Fruit fly (Drosophila melanogaster) whole organism, wandering third instar larva: Measurements from ENCODE around the gene L2HGDH.

Experiments
- Abd-B ChIP-seq: fragments of >200 bp; optimal IDR thresholded peaks from 2 replicates; lab custom pipeline; 2017; ENCODE audit warnings: missing biosample characterization, missing genetic modification characterization
- CG32264 ChIP-seq: fragments of 200-800 bp; sonication (Bioruptor generic); optimal IDR thresholded peaks from 2 replicates; lab custom pipeline; 2016; ENCODE audit warnings: missing biosample characterization, missing genetic modification characterization
- CG9705 ChIP-seq: fragments of 200-800 bp; sonication (Bioruptor generic); optimal IDR thresholded peaks from 2 replicates; lab custom pipeline; 2018; ENCODE audit warnings: missing biosample characterization, mild to moderate bottlenecking, missing genetic modification characterization
- CrebA ChIP-seq: fragments of 200-800 bp; sonication (Bioruptor generic); optimal IDR thresholded peaks from 2 replicates; lab custom pipeline; 2016; ENCODE audit warnings: missing biosample characterization, mild to moderate bottlenecking, missing genetic modification characterization, borderline replicate concordance
- Dfd ChIP-seq: fragments of >200 bp; optimal IDR thresholded peaks from 2 replicates; lab custom pipeline; 2017; ENCODE audit warnings: missing biosample characterization, missing genetic modification characterization
- Dif ChIP-seq: fragments of 200-275, 200-300 bp; sonication (Bioruptor generic); optimal IDR thresholded peaks from 2 replicates; lab custom pipeline; 2018; ENCODE audit warnings: missing biosample characterization, missing genetic modification characterization; ENCODE audit not compliant: partially characterized antibody
- GATAd ChIP-seq: sonication (Bioruptor generic); optimal IDR thresholded peaks from 2 replicates; lab custom pipeline; 2016; ENCODE audit warnings: missing biosample characterization, missing genetic modification characterization
- HLH106 ChIP-seq: fragments of 200-800 bp; optimal IDR thresholded peaks from 3 replicates; lab custom pipeline; 2019; ENCODE audit warnings: missing biosample characterization, mild to moderate bottlenecking, missing genetic modification characterization, moderate library complexity
- Hnf4 ChIP-seq: fragments of 200-800 bp; sonication (Bioruptor generic); optimal IDR thresholded peaks from 2 replicates; lab custom pipeline; 2016; ENCODE audit warnings: missing biosample characterization, mild to moderate bottlenecking, missing genetic modification characterization
- Hr78 ChIP-seq: fragments of >200 bp; optimal IDR thresholded peaks from 2 replicates; lab custom pipeline; 2017; ENCODE audit warnings: missing biosample characterization, missing genetic modification characterization
- Hr83 ChIP-seq: fragments of 200-300 bp; sonication (Bioruptor generic); optimal IDR thresholded peaks from 2 replicates; lab custom pipeline; 2016; ENCODE audit warnings: missing biosample characterization, mild to moderate bottlenecking, missing genetic modification characterization, moderate library complexity; ENCODE audit not compliant: poor library complexity, severe bottlenecking
- Jra ChIP-seq: sonication (Bioruptor generic); optimal IDR thresholded peaks from 2 replicates; lab custom pipeline; 2016; ENCODE audit warnings: missing biosample characterization, missing genetic modification characterization
- Mio ChIP-seq: sonication (Bioruptor generic); optimal IDR thresholded peaks from 2 replicates; lab custom pipeline; 2016; ENCODE audit warnings: missing biosample characterization, missing genetic modification characterization
- Myc ChIP-seq: fragments of >200 bp; optimal IDR thresholded peaks from 2 replicates; lab custom pipeline; 2017
- N ChIP-seq: fragments of >200 bp; optimal IDR thresholded peaks from 2 replicates; lab custom pipeline; 2018; ENCODE audit warnings: missing biosample characterization, missing external identifiers, missing genetic modification characterization
- OdsH ChIP-seq: fragments of 200-800 bp; sonication (Bioruptor generic); optimal IDR thresholded peaks from 2 replicates; lab custom pipeline; 2016; ENCODE audit warnings: missing biosample characterization, mild to moderate bottlenecking, missing genetic modification characterization
- Rel ChIP-seq, 2 experiments: fragments of 200-800 bp; sonication (Bioruptor generic) in 1 of 2; optimal IDR thresholded peaks; 2 replicates in 1 of 2; 3 replicates in 1 of 2; lab custom pipeline; 2016 to 2019; ENCODE audit warnings: mild to moderate bottlenecking in 2 of 2, missing biosample characterization in 2 of 2, missing genetic modification characterization in 2 of 2, moderate library complexity in 1 of 2
- Sp1 ChIP-seq: fragments of 200-800 bp; sonication (Bioruptor generic); optimal IDR thresholded peaks from 3 replicates; lab custom pipeline; 2019; ENCODE audit warnings: missing biosample characterization, mild to moderate bottlenecking, missing genetic modification characterization, moderate library complexity
- Vsx2 ChIP-seq: fragments of 200-300, 225-300 bp; sonication (Bioruptor generic); optimal IDR thresholded peaks from 2 replicates; lab custom pipeline; 2018; ENCODE audit warnings: missing biosample characterization, missing genetic modification characterization; ENCODE audit not compliant: partially characterized antibody
- br ChIP-seq: fragments of 200-800 bp; sonication (Bioruptor generic); optimal IDR thresholded peaks from 2 replicates; lab custom pipeline; 2016; ENCODE audit warnings: missing biosample characterization, missing genetic modification characterization
- brk ChIP-seq: fragments of 200-800 bp; sonication (Bioruptor generic); optimal IDR thresholded peaks from 2 replicates; lab custom pipeline; 2016; ENCODE audit warnings: missing biosample characterization, mild to moderate bottlenecking, missing genetic modification characterization
- dl ChIP-seq, 2 experiments: fragments of 175-275, 200-275 bp in 1 of 2; fragments of 200-275 bp in 1 of 2; sonication (Bioruptor generic); optimal IDR thresholded peaks; lab custom pipeline; 2018; ENCODE audit warnings: mild to moderate bottlenecking in 2 of 2, missing biosample characterization in 2 of 2, missing genetic modification characterization in 2 of 2, moderate library complexity in 2 of 2; ENCODE audit not compliant: partially characterized antibody in 2 of 2, insufficient read depth in 1 of 2
- dmrt93B ChIP-seq: fragments of 200-800 bp; sonication (Bioruptor generic); optimal IDR thresholded peaks from 2 replicates; lab custom pipeline; 2018; ENCODE audit warnings: missing biosample characterization, mild to moderate bottlenecking, missing genetic modification characterization
- dsf ChIP-seq: sonication (Bioruptor generic); optimal IDR thresholded peaks from 2 replicates; lab custom pipeline; 2016; ENCODE audit warnings: missing biosample characterization, missing genetic modification characterization, borderline replicate concordance
- ey ChIP-seq: fragments of 200-800 bp; sonication (Bioruptor generic); optimal IDR thresholded peaks from 2 replicates; lab custom pipeline; 2016; ENCODE audit warnings: missing biosample characterization, missing genetic modification characterization
- foxo ChIP-seq, 2 experiments: fragments of 200-800 bp; sonication (Bioruptor generic); optimal IDR thresholded peaks; 2 replicates in 1 of 2; 3 replicates in 1 of 2; lab custom pipeline; 2016 to 2017; ENCODE audit warnings: missing biosample characterization in 2 of 2, missing genetic modification characterization in 2 of 2
- fru ChIP-seq: fragments of 200-800 bp; sonication (Bioruptor generic); optimal IDR thresholded peaks from 3 replicates; lab custom pipeline; 2016; ENCODE audit warnings: missing biosample characterization, mild to moderate bottlenecking, missing genetic modification characterization
- h ChIP-seq: fragments of 200-800 bp; sonication (Bioruptor generic); optimal IDR thresholded peaks from 3 replicates; lab custom pipeline; 2016; ENCODE audit warnings: missing biosample characterization, mild to moderate bottlenecking, missing genetic modification characterization
- jim ChIP-seq: fragments of 175-275, 200-325 bp; sonication (Bioruptor generic); optimal IDR thresholded peaks from 2 replicates; lab custom pipeline; 2016; ENCODE audit warnings: missing biosample characterization, mild to moderate bottlenecking, missing genetic modification characterization
- lola ChIP-seq: fragments of >200 bp; optimal IDR thresholded peaks from 2 replicates; lab custom pipeline; 2017; ENCODE audit warnings: missing biosample characterization, missing genetic modification characterization
- pan ChIP-seq: fragments of >200 bp; optimal IDR thresholded peaks from 2 replicates; lab custom pipeline; 2017
- psq ChIP-seq: fragments of 200-800 bp; sonication (Bioruptor generic); optimal IDR thresholded peaks from 3 replicates; lab custom pipeline; 2017; ENCODE audit warnings: missing biosample characterization, mild to moderate bottlenecking, missing genetic modification characterization, moderate library complexity
- rgr ChIP-seq: fragments of 200-800 bp; sonication (Bioruptor generic); optimal IDR thresholded peaks from 3 replicates; lab custom pipeline; 2016; ENCODE audit warnings: missing biosample characterization, mild to moderate bottlenecking, missing genetic modification characterization
- sage ChIP-seq: fragments of 200-800 bp; sonication (Bioruptor generic); optimal IDR thresholded peaks from 2 replicates; lab custom pipeline; 2016; ENCODE audit warnings: missing biosample characterization, mild to moderate bottlenecking, missing genetic modification characterization
- tai ChIP-seq: sonication (Bioruptor generic); optimal IDR thresholded peaks from 2 replicates; lab custom pipeline; 2016; ENCODE audit warnings: missing biosample characterization, missing genetic modification characterization
- woc ChIP-seq: sonication (Bioruptor generic); optimal IDR thresholded peaks from 2 replicates; lab custom pipeline; 2016; ENCODE audit warnings: missing biosample characterization, mild to moderate bottlenecking, missing genetic modification characterization

Gene L2HGDH

DNA sequence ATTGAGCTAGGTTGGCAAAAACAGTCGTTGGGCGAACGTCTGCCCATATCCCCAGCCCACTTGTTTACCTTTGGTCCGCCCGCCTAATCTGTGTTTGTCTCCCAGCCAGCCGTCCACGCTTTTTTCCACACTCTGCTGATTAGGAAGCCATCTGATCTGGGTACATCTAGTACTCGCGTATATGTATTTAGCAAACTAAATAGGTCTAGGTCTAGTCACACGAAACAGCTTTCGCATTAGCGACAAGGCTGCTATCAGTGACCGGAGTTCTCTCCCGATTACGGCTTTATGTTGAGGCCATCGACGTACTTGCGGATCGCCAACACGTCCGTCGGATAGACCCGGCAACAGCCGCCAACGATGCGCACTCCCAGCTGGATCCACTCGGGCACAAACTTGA lies 18.6 kb downstream of the L2HGDH start:
- TF ChIP-seq Dfd (GFP tag; lab: Kevin White, UChicago) = no peak
- no peak for TF ChIP-seq psq (GFP tag; lab: Kevin White, UChicago)
- no peak for TF ChIP-seq lola (GFP tag; lab: Kevin White, UChicago)
- no peak for TF ChIP-seq Mio
- TF ChIP-seq CG9705 (GFP tag; lab: Kevin White, UChicago) = no peak
- no peak for TF ChIP-seq CrebA (GFP tag; lab: Kevin White, UChicago)
- TF ChIP-seq Hr78 = no peak
- no peak for TF ChIP-seq CG32264 (GFP tag; lab: Kevin White, UChicago)
- no peak for TF ChIP-seq OdsH (GFP tag; lab: Kevin White, UChicago)
- no peak for TF ChIP-seq Hnf4 (GFP tag; lab: Kevin White, UChicago)
- TF ChIP-seq rgr (GFP tag; lab: Kevin White, UChicago) = no peak
- no peak for TF ChIP-seq GATAd
- TF ChIP-seq dmrt93B (GFP tag; lab: Kevin White, UChicago) = no peak
- TF ChIP-seq tai (GFP tag; lab: Kevin White, UChicago) = no peak
- no peak for TF ChIP-seq pan (lab: Kevin White, UChicago)

- TF ChIP-seq h (GFP tag; lab: Kevin White, UChicago) (peak; percentile 34), Myc (lab: Kevin White, UChicago) (no peak), fru (GFP tag; lab: Kevin White, UChicago) (no peak), br (GFP tag; lab: Kevin White, UChicago) (peak; percentile 65), CG9705 (GFP tag; lab: Kevin White, UChicago) (no peak), sage (GFP tag; lab: Kevin White, UChicago) (peak; percentile 18), CG32264 (GFP tag; lab: Kevin White, UChicago) (no peak), Rel (GFP tag; optimal IDR thresholded peaks at IDR 0.05; lab: Kevin White, UChicago) (peak; percentile 37), Rel (tag; optimal IDR thresholded peaks at IDR 0.05; lab: Kevin White, UChicago) (peak; percentile 68), Dif (peak; percentile 18), jim (GFP tag; lab: Kevin White, UChicago) (no peak), Hr83 (GFP tag; lab: Kevin White, UChicago) (peak; percentile 19), Hnf4 (GFP tag; lab: Kevin White, UChicago) (peak; percentile 65), N (GFP tag; lab: Kevin White, UChicago) (no peak)
These were observed 20.0 kb downstream of the L2HGDH start, which contains the start of gene CG10621 for dm6 chr2L:18954255-18954715. Gene CG10621, minus strand, starts transcription at chr2L:18954431.

DNA sequence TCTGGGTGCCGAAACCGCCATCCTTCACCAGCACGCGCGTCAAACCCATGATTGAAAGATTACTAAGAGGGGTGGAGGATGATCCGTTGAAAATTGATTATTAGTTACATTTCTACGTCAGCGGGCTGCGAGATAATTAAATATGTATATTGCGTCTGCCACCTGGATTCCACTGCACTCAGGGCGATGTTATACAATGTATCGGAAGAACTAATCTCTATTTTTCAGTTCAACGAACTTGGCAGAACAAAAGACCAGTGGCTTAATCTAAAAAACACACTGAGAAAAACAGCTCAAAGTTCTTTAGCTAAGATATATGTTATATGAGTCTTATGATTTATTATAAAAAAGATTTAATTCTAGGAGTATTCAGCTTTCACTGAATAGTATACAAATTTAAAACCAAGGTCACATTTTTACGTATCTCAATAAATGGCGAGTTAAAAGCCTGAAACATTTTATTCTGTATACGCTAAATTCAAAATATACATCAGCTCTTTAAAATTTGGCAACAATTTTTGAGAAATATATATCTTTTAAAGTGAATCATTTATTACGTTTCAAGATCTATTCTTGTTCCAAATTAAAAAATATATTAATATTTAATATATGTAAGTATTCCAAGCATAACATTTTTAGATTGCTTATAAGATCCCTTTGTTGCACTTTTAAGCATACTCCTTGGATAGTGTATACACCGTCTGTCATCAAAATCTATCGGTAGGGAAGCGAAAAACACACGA lies 20.6 kb downstream of the L2HGDH start:
- peak; percentile 46 for TF ChIP-seq HLH106
- TF ChIP-seq Hr78 = no peak
- TF ChIP-seq foxo (GFP tag; optimal IDR thresholded peaks at IDR 0.05; lab: Kevin White, UChicago) = peak in 1 of 2 experiments; percentile 38
- TF ChIP-seq OdsH (GFP tag; lab: Kevin White, UChicago) = peak; percentile 31
- no peak for TF ChIP-seq Rel (GFP tag; optimal IDR thresholded peaks at IDR 0.05; lab: Kevin White, UChicago)
- no peak for TF ChIP-seq Rel (tag; optimal IDR thresholded peaks at IDR 0.05; lab: Kevin White, UChicago)
- TF ChIP-seq psq (GFP tag; lab: Kevin White, UChicago) = peak; percentile 27
- peak; percentile 10 for TF ChIP-seq fru (GFP tag; lab: Kevin White, UChicago)
- TF ChIP-seq Sp1 (GFP tag; lab: Kevin White, UChicago) = peak; percentile 21
- peak; percentile 1 for TF ChIP-seq rgr (GFP tag; lab: Kevin White, UChicago)

DNA sequence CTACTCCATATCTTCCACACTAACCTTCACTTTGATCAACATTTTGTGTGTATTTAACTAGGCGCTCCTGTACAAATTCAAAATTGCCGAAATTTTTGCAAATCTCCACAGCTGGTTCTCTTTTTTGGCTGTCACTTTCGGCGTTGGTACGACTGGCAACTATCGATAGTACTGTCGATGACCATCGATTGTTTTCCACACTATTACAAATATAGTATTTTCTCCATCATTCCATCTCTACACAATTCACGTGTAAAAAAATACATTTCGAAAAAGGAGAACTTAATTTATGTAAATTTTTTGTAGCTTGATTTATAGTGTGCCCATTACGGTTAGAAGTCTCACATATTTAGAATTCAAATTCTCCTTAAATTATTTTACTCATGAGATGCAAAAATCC lies 22.6 kb downstream of the L2HGDH start, which contains the start of gene Nedd8:
Gene Nedd8 (minus strand): TSS at position 164 of the 400 bp plus-strand sequence.
- no peak for TF ChIP-seq Rel (GFP tag; optimal IDR thresholded peaks at IDR 0.05; lab: Kevin White, UChicago)
- TF ChIP-seq Rel (tag; optimal IDR thresholded peaks at IDR 0.05; lab: Kevin White, UChicago) = peak; percentile 25
- no peak for TF ChIP-seq lola (GFP tag; lab: Kevin White, UChicago)
- no peak for TF ChIP-seq pan (lab: Kevin White, UChicago)
- peak; percentile 23 for TF ChIP-seq rgr (GFP tag; lab: Kevin White, UChicago)
- no peak for TF ChIP-seq woc (GFP tag; lab: Kevin White, UChicago)
- TF ChIP-seq Hr78 = no peak
- TF ChIP-seq HLH106 = no peak
- no peak for TF ChIP-seq ey
- no peak for TF ChIP-seq foxo (GFP tag; optimal IDR thresholded peaks at IDR 0.05; lab: Kevin White, UChicago)
- no peak for TF ChIP-seq N (GFP tag; lab: Kevin White, UChicago)
- peak; percentile 10 for TF ChIP-seq Hr83 (GFP tag; lab: Kevin White, UChicago)
- no peak for TF ChIP-seq dl (GFP tag; optimal IDR thresholded peaks at IDR 0.05; lab: Kevin White, UChicago; ENCODE audit: insufficient read depth in 1 of 2, partially characterized antibody in 2 of 2)
- no peak for TF ChIP-seq Mio
- TF ChIP-seq OdsH (GFP tag; lab: Kevin White, UChicago) = no peak
- peak; percentile 74 for TF ChIP-seq brk (GFP tag; lab: Kevin White, UChicago)
- TF ChIP-seq Jra = peak; percentile 33
- no peak for TF ChIP-seq GATAd
- TF ChIP-seq Vsx2 (GFP tag; lab: Kevin White, UChicago) = no peak
- TF ChIP-seq h (GFP tag; lab: Kevin White, UChicago) = no peak
- no peak for TF ChIP-seq Abd-B (GFP tag; lab: Kevin White, UChicago)
- TF ChIP-seq dsf (GFP tag; lab: Kevin White, UChicago) = peak; percentile 4
- TF ChIP-seq fru (GFP tag; lab: Kevin White, UChicago) = no peak
- TF ChIP-seq Hnf4 (GFP tag; lab: Kevin White, UChicago) = peak; percentile 48
- no peak for TF ChIP-seq tai (GFP tag; lab: Kevin White, UChicago)
- TF ChIP-seq, all 38 proteins: peak for 7
